Worm (Caenorhabditis elegans) whole organism, late embryonic: ENCODE results near the gene C46C2.2.

ENCODE experiments used
- dmd-4 ChIP-seq: sonication (generic microtip); optimal IDR thresholded peaks from 2 replicates; lab custom pipeline; 2016; ENCODE audit warnings: borderline replicate concordance, missing genetic modification characterization, missing compliant biosample characterization
- nhr-232 ChIP-seq: sonication (generic microtip); optimal IDR thresholded peaks from 2 replicates; lab custom pipeline; 2016; ENCODE audit warnings: missing genetic modification characterization, missing compliant biosample characterization
- rnt-1 ChIP-seq: sonication (generic microtip); optimal IDR thresholded peaks from 2 replicates; lab custom pipeline; 2016; ENCODE audit warnings: missing genetic modification characterization, missing compliant biosample characterization
- syd-9 ChIP-seq: sonication (generic microtip); optimal IDR thresholded peaks from 2 replicates; lab custom pipeline; 2016; ENCODE audit warnings: mild to moderate bottlenecking, missing genetic modification characterization, moderate library complexity, missing compliant biosample characterization

DNA sequence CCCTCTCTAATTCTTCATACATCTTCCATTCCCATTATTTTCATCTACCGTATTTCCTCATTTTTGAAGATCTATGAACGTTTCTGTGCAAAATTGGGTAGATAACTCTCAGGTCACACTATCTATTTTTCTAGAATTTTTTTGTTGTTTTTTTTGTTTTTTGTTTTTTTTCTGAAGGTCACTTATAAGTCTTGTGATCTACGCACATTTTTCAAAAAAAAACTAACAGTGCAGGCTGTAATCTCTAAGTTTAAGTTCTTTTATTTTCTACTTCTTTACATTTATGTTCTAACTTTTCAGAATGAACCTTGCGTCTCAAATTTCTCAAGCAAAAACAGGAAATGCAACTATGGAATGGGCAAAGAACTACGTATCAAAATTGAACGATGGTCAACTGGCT is 52.3 kb downstream of the C46C2.2 start, which contains the start of gene flh-3:
- TF ChIP-seq dmd-4 (tag; lab: Kevin White, UChicago) (no peak), syd-9 (tag; lab: Kevin White, UChicago) (no peak), nhr-232 (tag; lab: Kevin White, UChicago) (no peak), rnt-1 (tag; lab: Kevin White, UChicago) (no peak)
